Worm (Caenorhabditis elegans): ENCODE data around the gene D1086.9.
"Not testable (repeated sequence)": the region's sequence is repeated elsewhere in the genome, so short reads cannot be mapped to it uniquely, and the experiment has no call there.

The D1086.9 gene

ce11 chrV:14136152-14136551 is 32.1 kb downstream of the D1086.9 start (continued):
- TF ChIP-seq fax-1 (tag; optimal IDR thresholded peaks at IDR 0.05) (no peak), ceh-18 (tag; optimal IDR thresholded peaks at IDR 0.05) (peak; percentile 56), K02D7.2 (tag; optimal IDR thresholded peaks at IDR 0.05) (no peak), rnt-1 (tag; optimal IDR thresholded peaks at IDR 0.05) (peak; percentile 56), syd-9 (tag; optimal IDR thresholded peaks at IDR 0.05) (no peak), pros-1 (tag; optimal IDR thresholded peaks at IDR 0.05) (peak; percentile 7), eyg-1 (tag; optimal IDR thresholded peaks at IDR 0.05) (no peak), K09A11.1 (tag; optimal IDR thresholded peaks at IDR 0.05; ENCODE audit: insufficient read depth) (no peak), unc-3 (GFP tag; conservative IDR thresholded peaks at IDR 0.05) (no peak), unc-3 (tag; optimal IDR thresholded peaks at IDR 0.05) (no peak), hlh-8 (tag; optimal IDR thresholded peaks at IDR 0.05) (no peak), nhr-232 (tag; optimal IDR thresholded peaks at IDR 0.05) (no peak), ref-2 (tag; optimal IDR thresholded peaks at IDR 0.05) (peak; percentile 46), zip-5 (tag; optimal IDR thresholded peaks at IDR 0.05) (peak; percentile 13), unc-42 (tag; optimal IDR thresholded peaks at IDR 0.05) (peak; percentile 1), ceh-19 (GFP tag; optimal IDR thresholded peaks at IDR 0.05) (peak; percentile 67), che-1 (tag; optimal IDR thresholded peaks at IDR 0.05) (no peak), ama-1 (optimal IDR thresholded peaks at IDR 0.05) (no peak), ceh-6 (GFP tag; optimal IDR thresholded peaks at IDR 0.05) (no peak), pat-9 (tag; optimal IDR thresholded peaks at IDR 0.05) (no peak)

- TF ChIP-seq unc-42, che-1, syd-9 (tag; optimal IDR thresholded peaks at IDR 0.05): not testable (repeated sequence)
Observed at ce11 chrV:14137766-14138165, 33.7 kb downstream of the D1086.9 start, which contains the start of gene AH10.4. TSS of gene AH10.4 (minus strand) at chrV:14137866.

ce11 chrV:14139252-14140100 is 35.4 kb downstream of the D1086.9 start:
- no peak for TF ChIP-seq tbx-7 (tag; optimal IDR thresholded peaks at IDR 0.05)
- TF ChIP-seq eyg-1 (tag; optimal IDR thresholded peaks at IDR 0.05), result no peak
- TF ChIP-seq zip-5 (tag; optimal IDR thresholded peaks at IDR 0.05), result no peak
- no peak for TF ChIP-seq sdc-2 (tag; optimal IDR thresholded peaks at IDR 0.05)
- peak; percentile 25 for TF ChIP-seq ceh-48 (tag; optimal IDR thresholded peaks at IDR 0.05)
- TF ChIP-seq nfya-1 (tag; optimal IDR thresholded peaks at IDR 0.05), result peak; percentile 43
- no peak for TF ChIP-seq ref-2 (tag; optimal IDR thresholded peaks at IDR 0.05)
- TF ChIP-seq hlh-6 (tag; optimal IDR thresholded peaks at IDR 0.05), result no peak
- peak; percentile 18 for TF ChIP-seq tbx-2 (tag; optimal IDR thresholded peaks at IDR 0.05)
- TF ChIP-seq sox-4 (tag; optimal IDR thresholded peaks at IDR 0.05), result no peak
- TF ChIP-seq ceh-24 (tag; optimal IDR thresholded peaks at IDR 0.05), result no peak
- peak; percentile 35 for TF ChIP-seq ceh-31 (tag; optimal IDR thresholded peaks at IDR 0.05)
- no peak for TF ChIP-seq C38D4.7 (GFP tag; optimal IDR thresholded peaks at IDR 0.05)
- TF ChIP-seq rnt-1 (tag; optimal IDR thresholded peaks at IDR 0.05), result peak; percentile 29
- TF ChIP-seq C08G9.2 (tag; optimal IDR thresholded peaks at IDR 0.05), result no peak
- TF ChIP-seq pha-4 (tag; optimal IDR thresholded peaks at IDR 0.05), result no peak
- peak; percentile 23 for TF ChIP-seq unc-42 (tag; optimal IDR thresholded peaks at IDR 0.05)
- no peak for TF ChIP-seq ceh-22 (tag; optimal IDR thresholded peaks at IDR 0.05)
- no peak for TF ChIP-seq pros-1 (tag; optimal IDR thresholded peaks at IDR 0.05)
- TF ChIP-seq hlh-30 (tag; optimal IDR thresholded peaks at IDR 0.05; ENCODE audit: insufficient read depth), result no peak

- TF ChIP-seq ahr-1 (tag; optimal IDR thresholded peaks at IDR 0.05) (no peak), eyg-1 (tag; optimal IDR thresholded peaks at IDR 0.05) (no peak), K09A11.1 (tag; optimal IDR thresholded peaks at IDR 0.05; ENCODE audit: insufficient read depth) (no peak), pqm-1 (tag; optimal IDR thresholded peaks at IDR 0.05) (no peak), nfya-1 (tag; optimal IDR thresholded peaks at IDR 0.05) (no peak), lin-11 (tag; optimal IDR thresholded peaks at IDR 0.05) (no peak), unc-42 (tag; optimal IDR thresholded peaks at IDR 0.05) (peak; percentile 94), K02D7.2 (tag; optimal IDR thresholded peaks at IDR 0.05) (no peak)
Observed at ce11 chrV:14140733-14141132, 36.7 kb downstream of the D1086.9 start.

All from whole organism, late embryonic.